Worm (Caenorhabditis elegans): Measurements from ENCODE around the gene tsp-11.

- TF ChIP-seq lsy-2 (tag; optimal IDR thresholded peaks at IDR 0.05) (no peak), egl-27 (tag; optimal IDR thresholded peaks at IDR 0.05) (no peak), alr-1 (tag; optimal IDR thresholded peaks at IDR 0.05) (no peak), snpc-4 (tag; optimal IDR thresholded peaks at IDR 0.05) (no peak), unc-62 (GFP tag; optimal IDR thresholded peaks at IDR 0.05) (no peak), zag-1 (tag; optimal IDR thresholded peaks at IDR 0.05) (no peak), Y55F3AM.14 (GFP tag; optimal IDR thresholded peaks at IDR 0.05) (no peak), nhr-25 (tag; optimal IDR thresholded peaks at IDR 0.05) (no peak), unc-55 (GFP tag; optimal IDR thresholded peaks at IDR 0.05) (no peak), nhr-237 (tag; optimal IDR thresholded peaks at IDR 0.05) (no peak), ztf-11 (tag; optimal IDR thresholded peaks at IDR 0.05) (no peak), F13H6.1 (tag; optimal IDR thresholded peaks at IDR 0.05) (no peak), ama-1 (optimal IDR thresholded peaks at IDR 0.05) (no peak)
These were observed 19.2 kb downstream of the tsp-11 start, which contains the start of gene Y81B9A.3 for ce11 chrX:9182140-9182539.

Measured in whole organism, L2 larva.